Fruit fly (Drosophila melanogaster) whole organism, pupa: ENCODE results near the gene Galphai.

Source experiments
- CG10348 ChIP-seq: fragments of 200-800 bp; sonication (Bioruptor generic); IDR thresholded peaks from 2 replicates; pipeline ENCODE4 v1.3.6; 2022; ENCODE audit warnings: missing biosample characterization, missing genetic modification characterization
- CG12605 ChIP-seq: fragments of 200-800 bp; sonication (Bioruptor generic); IDR thresholded peaks from 2 replicates; pipeline ENCODE4 v1.3.6; 2022; ENCODE audit warnings: missing biosample characterization, missing genetic modification characterization
- CG13204 ChIP-seq: fragments of 200-800 bp; sonication (Bioruptor generic); optimal IDR thresholded peaks from 2 replicates; lab custom pipeline; 2018; ENCODE audit warnings: missing biosample characterization, mild to moderate bottlenecking, missing genetic modification characterization, moderate library complexity
- CG9948 ChIP-seq: fragments of 200-800 bp; sonication (Bioruptor generic); optimal IDR thresholded peaks from 2 replicates; lab custom pipeline; 2018; ENCODE audit warnings: missing biosample characterization, mild to moderate bottlenecking, missing genetic modification characterization, moderate library complexity
- D1 ChIP-seq: fragments of 200-800 bp; sonication (Bioruptor generic); optimal IDR thresholded peaks from 2 replicates; lab custom pipeline; 2018; ENCODE audit warnings: missing biosample characterization, mild to moderate bottlenecking, missing genetic modification characterization, moderate library complexity
- EcR ChIP-seq: fragments of 200-800 bp; sonication (Bioruptor generic); optimal IDR thresholded peaks from 3 replicates; lab custom pipeline; 2019; ENCODE audit warnings: missing biosample characterization, missing genetic modification characterization, mild to moderate bottlenecking, moderate library complexity, missing genetic modification reagents
- Ets98B ChIP-seq: fragments of 200-800 bp; sonication (Bioruptor generic); IDR thresholded peaks from 2 replicates; pipeline ENCODE4 v1.3.6; 2022; ENCODE audit warnings: missing biosample characterization, missing genetic modification characterization
- Pif1A ChIP-seq: fragments of 200-800 bp; sonication (Bioruptor generic); optimal IDR thresholded peaks from 3 replicates; lab custom pipeline; 2016; ENCODE audit warnings: missing biosample characterization, missing genetic modification characterization

DNA sequence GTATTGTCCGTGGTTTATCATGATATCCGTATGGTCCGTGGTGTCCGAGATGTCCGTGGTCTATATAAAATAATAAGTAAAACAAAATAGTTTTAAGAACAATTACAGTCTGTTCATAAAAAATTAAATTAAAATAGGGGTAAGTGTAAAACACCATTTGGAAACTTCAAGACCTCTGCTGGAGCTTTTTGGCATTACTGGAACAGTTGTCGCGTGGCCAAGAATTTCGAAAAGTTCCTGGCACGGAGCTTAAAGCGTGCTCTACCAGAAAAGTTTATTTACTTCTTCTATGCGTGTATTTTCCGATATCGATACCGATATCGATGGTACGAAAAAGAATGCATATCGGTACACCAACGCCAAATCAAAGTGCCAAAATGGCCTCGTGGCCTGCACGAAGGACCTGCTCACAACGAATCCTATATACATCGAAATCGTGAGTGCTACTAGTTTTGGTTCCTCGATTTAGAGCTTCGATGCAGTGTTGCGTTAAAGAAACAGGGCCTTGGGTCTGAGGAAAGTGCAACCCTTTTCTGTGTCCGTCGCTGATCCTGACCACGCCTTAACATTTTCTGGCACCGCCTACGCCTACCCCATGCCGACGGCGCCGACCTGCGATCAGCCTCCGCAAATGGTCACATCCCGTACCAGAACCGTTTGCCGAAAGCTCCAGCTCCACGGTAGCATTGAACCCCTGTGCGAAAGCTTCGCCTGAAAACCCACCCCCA is 37.6 kb downstream of the Galphai start:
- TF ChIP-seq CG9948 (tag; lab: Kevin White, UChicago) (no peak), CG13204 (GFP tag; lab: Kevin White, UChicago) (no peak), CG10348 (GFP tag; lab: Robert Waterston, UW) (no peak), CG12605 (GFP tag; lab: Robert Waterston, UW) (no peak), D1 (tag; lab: Kevin White, UChicago) (no peak), Ets98B (GFP tag; lab: Robert Waterston, UW) (no peak), EcR (GFP tag; lab: Kevin White, UChicago) (no peak), Pif1A (GFP tag; lab: Kevin White, UChicago) (no peak)
